Fruit fly (Drosophila melanogaster): ENCODE measurements around the gene Nubp2.
A peak's percentile ranks its signal among the peaks of the same experiment; 100 is the strongest.

DNA sequence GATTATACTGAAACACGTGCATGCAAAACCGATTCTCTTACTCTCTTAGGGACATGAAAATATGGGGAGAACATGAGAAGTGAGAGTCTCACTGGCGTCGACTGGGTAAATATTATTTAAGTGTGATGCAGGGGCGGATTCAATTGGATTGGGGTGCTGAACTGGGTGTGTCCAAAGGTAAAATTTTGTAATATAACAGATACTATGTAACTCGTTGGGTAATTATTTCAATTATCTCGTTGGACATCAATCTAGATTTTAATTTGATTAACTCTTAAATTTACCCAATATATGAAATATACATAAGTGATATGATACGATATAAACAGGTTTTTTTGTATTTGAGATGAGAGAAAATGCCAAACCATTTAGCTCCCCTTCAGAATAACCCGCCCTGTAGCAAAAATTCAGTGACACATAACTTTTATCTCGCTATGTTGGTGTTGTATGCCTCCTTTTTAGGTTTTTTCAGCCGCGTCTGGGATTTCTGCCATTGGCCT is 18.2 kb upstream of the Nubp2 start:
- peak; percentile 86 for TF ChIP-seq Crg-1 (GFP tag; optimal IDR thresholded peaks at IDR 0.05)
- TF ChIP-seq CG11617 (GFP tag; optimal IDR thresholded peaks at IDR 0.05), result peak; percentile 87
- peak; percentile 52 for TF ChIP-seq ovo (GFP tag; optimal IDR thresholded peaks at IDR 0.05)
- peak; percentile 81 for TF ChIP-seq Clk (GFP tag; optimal IDR thresholded peaks at IDR 0.05)
- peak; percentile 87 for TF ChIP-seq CG5204 (GFP tag; optimal IDR thresholded peaks at IDR 0.05)
- peak; percentile 85 for TF ChIP-seq kay (GFP tag; ENCODE audit: borderline replicate concordance)
- TF ChIP-seq CG33017 (tag; optimal IDR thresholded peaks at IDR 0.05), result peak; percentile 89
- peak; percentile 93 for TF ChIP-seq CG12768 (GFP tag; optimal IDR thresholded peaks at IDR 0.05)
